Worm (Caenorhabditis elegans) whole organism, L4 larva: ENCODE results near the gene acp-3.

Experiments used
- F26F4.8 ChIP-seq: fragments of 200-800 bp; sonication (Bioruptor generic); conservative IDR thresholded peaks from 2 replicates; pipeline ENCODE4 v1.3.6; 2022; ENCODE audit warnings: missing genetic modification characterization, missing compliant biosample characterization
- F44E2.7 ChIP-seq: fragments of 200-800 bp; sonication (Bioruptor generic); IDR thresholded peaks from 2 replicates; pipeline ENCODE4 v2.1.2; 2022; ENCODE audit warnings: missing genetic modification characterization, missing compliant biosample characterization
- T20F7.1 ChIP-seq: fragments of 200-800 bp; sonication (Bioruptor generic); optimal IDR thresholded peaks from 2 replicates; lab custom pipeline; 2018; ENCODE audit warnings: mild to moderate bottlenecking, missing genetic modification characterization, missing compliant biosample characterization
- Y105C5A.15 ChIP-seq: fragments of 200-800 bp; sonication (Bioruptor generic); IDR thresholded peaks from 2 replicates; pipeline ENCODE4 v1.3.6; 2022; ENCODE audit warnings: missing genetic modification characterization, missing compliant biosample characterization
- Y48G9A.11 ChIP-seq: fragments of 200-800 bp; sonication (Bioruptor generic); IDR thresholded peaks from 2 replicates; pipeline ENCODE4 v1.3.6; 2022; ENCODE audit warnings: missing genetic modification reagents, missing genetic modification characterization, missing compliant biosample characterization
- Y5F2A.4 ChIP-seq: fragments of 200-800 bp; sonication (Bioruptor generic); optimal IDR thresholded peaks from 2 replicates; lab custom pipeline; 2018; ENCODE audit warnings: mild to moderate bottlenecking, missing genetic modification characterization, missing compliant biosample characterization
- ZK337.2 ChIP-seq: fragments of 200-800 bp; sonication (Bioruptor generic); IDR thresholded peaks from 2 replicates; pipeline ENCODE4 v1.3.6; 2022; ENCODE audit warnings: missing genetic modification reagents, missing genetic modification characterization, missing compliant biosample characterization
- ama-1 ChIP-seq: fragments of 150-350 bp; optimal IDR thresholded peaks from 2 replicates; lab custom pipeline; 2014; ENCODE audit warnings: inconsistent platforms, mixed read lengths
- ceh-28 ChIP-seq: fragments of 150-350 bp; optimal IDR thresholded peaks from 2 replicates; lab custom pipeline; 2014; ENCODE audit warnings: missing biosample characterization, missing genetic modification reagents, missing genetic modification characterization
- ceh-32 ChIP-seq: sonication (generic microtip); optimal IDR thresholded peaks from 2 replicates; lab custom pipeline; 2016; ENCODE audit warnings: mild to moderate bottlenecking, missing genetic modification characterization, missing compliant biosample characterization; ENCODE audit not compliant: poor library complexity
- ceh-62 ChIP-seq: sonication (generic microtip); optimal IDR thresholded peaks from 2 replicates; lab custom pipeline; 2017; ENCODE audit warnings: missing biosample characterization, missing genetic modification characterization
- daf-16 ChIP-seq, 3 experiments: sonication (generic microtip); optimal IDR thresholded peaks; 2 replicates each; lab custom pipeline; 2016 to 2017; ENCODE audit warnings: missing genetic modification characterization in 3 of 3, missing genetic modification reagents in 3 of 3, mild to moderate bottlenecking in 2 of 3, missing compliant biosample characterization in 2 of 3, missing biosample characterization in 1 of 3, moderate library complexity in 1 of 3
- dve-1 ChIP-seq: sonication (generic microtip); optimal IDR thresholded peaks from 2 replicates; lab custom pipeline; 2017; ENCODE audit warnings: antibody characterized with exemption, mild to moderate bottlenecking, missing genetic modification characterization, missing compliant biosample characterization; ENCODE audit not compliant: insufficient read depth
- fkh-10 ChIP-seq: fragments of 150-350 bp; optimal IDR thresholded peaks from 2 replicates; lab custom pipeline; 2014; ENCODE audit warnings: missing biosample characterization, missing genetic modification reagents, missing genetic modification characterization
- fos-1 ChIP-seq: fragments of 150-350 bp; optimal IDR thresholded peaks from 2 replicates; lab custom pipeline; 2014; ENCODE audit warnings: missing biosample characterization, missing genetic modification characterization
- hif-1 ChIP-seq, 2 experiments: sonication (generic microtip); optimal IDR thresholded peaks; 2 replicates each; lab custom pipeline; 2016 to 2017; ENCODE audit warnings: missing compliant biosample characterization in 2 of 2, missing genetic modification characterization in 2 of 2, missing genetic modification reagents in 2 of 2, missing genotype in 2 of 2, mild to moderate bottlenecking in 1 of 2
- hlh-11 ChIP-seq: fragments of 200-800 bp; sonication (Bioruptor generic); optimal IDR thresholded peaks from 2 replicates; lab custom pipeline; 2018; ENCODE audit warnings: mild to moderate bottlenecking, missing genetic modification characterization, missing compliant biosample characterization
- hlh-30 ChIP-seq: sonication (generic microtip); optimal IDR thresholded peaks from 2 replicates; lab custom pipeline; 2017; ENCODE audit warnings: antibody characterized with exemption, mild to moderate bottlenecking, missing genetic modification characterization, missing compliant biosample characterization; ENCODE audit not compliant: insufficient read depth
- lim-7 ChIP-seq: fragments of 200-800 bp; sonication (Bioruptor generic); IDR thresholded peaks from 2 replicates; pipeline ENCODE4 v1.3.6; 2022; ENCODE audit warnings: missing genetic modification characterization, missing compliant biosample characterization
- lsy-2 ChIP-seq, 2 experiments: fragments of 150-350 bp in 1 of 2; sonication (generic microtip) in 1 of 2; optimal IDR thresholded peaks; 2 replicates each; lab custom pipeline; 2014 to 2017; ENCODE audit warnings: missing biosample characterization in 2 of 2, missing genetic modification characterization in 2 of 2
- mes-2 ChIP-seq: sonication (generic microtip); optimal IDR thresholded peaks from 2 replicates; lab custom pipeline; 2016; ENCODE audit warnings: missing genotype, mild to moderate bottlenecking, missing genetic modification characterization, missing compliant biosample characterization; ENCODE audit not compliant: poor library complexity, severe bottlenecking
- nhr-10 ChIP-seq: fragments of 150-350 bp; optimal IDR thresholded peaks from 2 replicates; lab custom pipeline; 2014; ENCODE audit warnings: missing biosample characterization, missing genetic modification characterization
- nhr-102 ChIP-seq: sonication (generic microtip); optimal IDR thresholded peaks from 2 replicates; lab custom pipeline; 2016; ENCODE audit warnings: mild to moderate bottlenecking, missing genetic modification characterization, moderate library complexity, missing compliant biosample characterization
- nhr-25 ChIP-seq: sonication (generic microtip); optimal IDR thresholded peaks from 2 replicates; lab custom pipeline; 2017; ENCODE audit warnings: missing genetic modification characterization, mild to moderate bottlenecking, missing compliant biosample characterization, antibody characterized with exemption, moderate library complexity, borderline replicate concordance; ENCODE audit not compliant: insufficient read depth
- nhr-28 ChIP-seq: fragments of 150-350 bp; optimal IDR thresholded peaks from 2 replicates; lab custom pipeline; 2014; ENCODE audit warnings: missing biosample characterization, missing genetic modification characterization
- php-3 ChIP-seq: fragments of 200-800 bp; sonication (Bioruptor generic); IDR thresholded peaks from 2 replicates; pipeline ENCODE4 v1.3.6; 2022; ENCODE audit warnings: missing genetic modification reagents, missing genetic modification characterization, missing compliant biosample characterization
- pqm-1 ChIP-seq: sonication (generic microtip); optimal IDR thresholded peaks from 2 replicates; lab custom pipeline; 2017; ENCODE audit warnings: missing biosample characterization, missing genetic modification characterization
- set-16 ChIP-seq: fragments of 200-800 bp; sonication (Bioruptor generic); IDR thresholded peaks from 2 replicates; pipeline ENCODE4 v1.3.6; 2022; ENCODE audit warnings: missing genetic modification reagents, missing genetic modification characterization, missing compliant biosample characterization
- spr-3 ChIP-seq: fragments of 200-800 bp; sonication (Bioruptor generic); optimal IDR thresholded peaks from 2 replicates; lab custom pipeline; 2018; ENCODE audit warnings: mild to moderate bottlenecking, missing genetic modification characterization, missing compliant biosample characterization
- unc-39 ChIP-seq: sonication (generic microtip); optimal IDR thresholded peaks from 2 replicates; lab custom pipeline; 2017; ENCODE audit warnings: missing biosample characterization, missing genetic modification characterization
- unc-62 ChIP-seq, 3 experiments: fragments of 150-350 bp in 1 of 3; sonication (generic microtip); optimal IDR thresholded peaks in 2 of 3; peaks in 1 of 3; 1 replicate in 1 of 3; 2 replicates in 2 of 3; lab custom pipeline; 2014 to 2017; ENCODE audit warnings: missing biosample characterization in 3 of 3, missing genetic modification characterization in 3 of 3, missing genetic modification reagents in 3 of 3, missing genotype in 1 of 3
- zfp-3 ChIP-seq: fragments of 200-800 bp; sonication (Bioruptor generic); conservative IDR thresholded peaks from 2 replicates; pipeline ENCODE4 v1.3.6; 2022; ENCODE audit warnings: missing genetic modification reagents, missing genetic modification characterization, missing compliant biosample characterization
- ztf-11 ChIP-seq: fragments of 150-350 bp; optimal IDR thresholded peaks from 2 replicates; lab custom pipeline; 2014; ENCODE audit warnings: missing biosample characterization, missing genetic modification characterization
- ztf-7 ChIP-seq: fragments of 150-350 bp; optimal IDR thresholded peaks from 2 replicates; lab custom pipeline; 2014; ENCODE audit warnings: missing biosample characterization, missing genetic modification characterization

The acp-3 gene

DNA sequence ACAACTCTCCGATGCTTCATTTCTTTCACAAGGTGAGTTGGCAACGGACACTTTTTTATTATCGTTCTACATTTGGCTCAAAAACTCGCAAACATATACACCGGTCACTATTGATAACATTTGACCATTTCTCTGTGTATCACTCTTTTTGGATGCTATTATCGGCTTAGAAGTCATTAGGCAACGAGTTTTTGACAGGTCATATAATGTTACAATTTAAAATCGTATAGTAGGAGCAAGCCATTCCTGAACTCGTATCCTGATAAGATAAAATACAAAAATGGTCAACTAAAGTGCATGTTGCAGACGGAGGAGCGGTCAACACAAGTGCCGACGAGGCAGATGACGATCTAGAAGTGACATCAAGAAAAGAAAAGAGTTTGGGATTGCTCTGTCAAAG, 24.0 kb downstream of the acp-3 start:
- TF ChIP-seq fos-1 (no peak), nhr-102 (tag; lab: Kevin White, UChicago) (peak; percentile 32), hlh-11 (peak; percentile 88), daf-16 (GFP tag; optimal IDR thresholded peaks at IDR 0.05; lab: Kevin White, UChicago) (no peak), daf-16 (tag; optimal IDR thresholded peaks at IDR 0.05; lab: Kevin White, UChicago) (peak; percentile 94), Y48G9A.11 (GFP tag; lab: Robert Waterston, UW) (no peak), nhr-28 (peak; percentile 45), ceh-28 (tag; lab: Kevin White, UChicago) (no peak), lsy-2 (tag; optimal IDR thresholded peaks at IDR 0.05; lab: Kevin White, UChicago) (no peak), hif-1 (tag; optimal IDR thresholded peaks at IDR 0.05; lab: Kevin White, UChicago) (no peak), php-3 (GFP tag; lab: Robert Waterston, UW) (peak; percentile 82), F44E2.7 (no peak), mes-2 (tag; lab: Kevin White, UChicago) (no peak), dve-1 (tag; lab: Kevin White, UChicago) (peak; percentile 70), ztf-11 (tag; lab: Kevin White, UChicago) (no peak), nhr-25 (tag; lab: Kevin White, UChicago) (no peak), ama-1 (no peak)
- TF ChIP-seq, all 104 proteins: peak for 6

- TF ChIP-seq pqm-1, result peak; percentile 21
- peak; percentile 42 for TF ChIP-seq dve-1 (tag; lab: Kevin White, UChicago)
- no peak for TF ChIP-seq spr-3
- no peak for TF ChIP-seq daf-16 (GFP tag; optimal IDR thresholded peaks at IDR 0.05; lab: Kevin White, UChicago)
- peak; percentile 77 for TF ChIP-seq daf-16 (tag; optimal IDR thresholded peaks at IDR 0.05; lab: Kevin White, UChicago)
- 0 out of 2 replicates have a peak, but pooled peaks have one; percentile 23 for TF ChIP-seq php-3 (GFP tag; lab: Robert Waterston, UW)
- TF ChIP-seq fos-1, result no peak
- peak; percentile 20 for TF ChIP-seq nhr-28
- TF ChIP-seq F44E2.7, result no peak
- no peak for TF ChIP-seq ztf-7 (tag; lab: Kevin White, UChicago)
- peak in 1 of 2 experiments; percentile 27 for TF ChIP-seq unc-62 (GFP tag; optimal IDR thresholded peaks at IDR 0.05 in 1 of 2; lab: Kevin White, UChicago)
- no peak for TF ChIP-seq unc-62 (tag; optimal IDR thresholded peaks at IDR 0.05; lab: Kevin White, UChicago)
- 0 out of 2 replicates have a peak, but pooled peaks have one; percentile 25 for TF ChIP-seq set-16 (GFP tag; lab: Robert Waterston, UW)
- TF ChIP-seq hlh-11, result peak; percentile 75
Measured at ce11 chrII:8412061-8412721, 24.7 kb downstream of the acp-3 start, which contains the start of gene efl-3. Gene efl-3 (plus strand): TSS chrII:8412671.

DNA sequence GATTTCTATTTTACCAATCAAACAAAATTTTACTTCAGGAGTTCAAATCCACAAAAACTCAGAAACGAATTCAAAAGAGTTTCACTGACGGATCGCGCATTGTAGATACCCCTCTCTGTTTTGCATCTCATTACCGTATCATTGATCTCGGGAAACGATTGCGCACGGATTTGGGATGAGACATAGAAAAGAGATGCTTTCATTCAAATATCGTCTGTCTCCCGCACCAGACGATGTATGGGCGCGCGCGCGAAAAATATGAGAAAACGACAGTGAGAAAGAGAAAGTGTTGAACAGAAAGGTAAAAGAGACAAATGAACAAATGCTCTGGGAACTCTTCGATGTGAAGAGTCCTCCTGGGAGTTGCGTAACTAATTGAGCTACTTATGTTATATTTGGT, 25.9 kb downstream of the acp-3 start:
- TF ChIP-seq T20F7.1 (GFP tag; lab: Kevin White, UChicago) (no peak), zfp-3 (GFP tag; lab: Robert Waterston, UW) (no peak)

ce11 chrII:8409538-8409937, 27.4 kb downstream of the acp-3 start:
- TF ChIP-seq F26F4.8 (GFP tag; lab: Robert Waterston, UW) (no peak), unc-62 (GFP tag; optimal IDR thresholded peaks at IDR 0.05 in 1 of 2; lab: Kevin White, UChicago) (peak in 1 of 2 experiments; percentile 80), unc-62 (tag; optimal IDR thresholded peaks at IDR 0.05; lab: Kevin White, UChicago) (no peak), nhr-25 (tag; lab: Kevin White, UChicago) (peak; percentile 32), fkh-10 (GFP tag; lab: Kevin White, UChicago) (no peak), nhr-10 (tag; lab: Kevin White, UChicago) (no peak), ceh-32 (no peak), ZK337.2 (GFP tag; lab: Robert Waterston, UW) (no peak), unc-39 (tag; lab: Kevin White, UChicago) (no peak), pqm-1 (no peak), lim-7 (GFP tag; lab: Robert Waterston, UW) (no peak), ceh-62 (tag; lab: Kevin White, UChicago) (no peak), hlh-30 (tag; lab: Kevin White, UChicago) (no peak), Y105C5A.15 (GFP tag; lab: Robert Waterston, UW) (no peak), Y5F2A.4 (GFP tag; lab: Kevin White, UChicago) (no peak), ceh-28 (tag; lab: Kevin White, UChicago) (no peak)
